Fruit fly (Drosophila melanogaster) whole organism, embryonic: Measurements from ENCODE around the gene CG15283.
A peak's percentile ranks its signal among the peaks of the same experiment; 100 is the strongest.

Source experiments
- Adf1 ChIP-seq: fragments of 200-800 bp; sonication (Bioruptor generic); IDR thresholded peaks from 2 replicates; pipeline ENCODE4 v1.3.6; 2022; ENCODE audit warnings: missing biosample characterization, missing genetic modification characterization
- Atf6 ChIP-seq: fragments of 200-800 bp; sonication (Bioruptor generic); IDR thresholded peaks from 2 replicates; pipeline ENCODE4 v1.3.6; 2022; ENCODE audit warnings: missing biosample characterization, missing genetic modification characterization
- B-H2 ChIP-seq: fragments of 200-800 bp; sonication (Bioruptor generic); optimal IDR thresholded peaks from 2 replicates; lab custom pipeline; 2018; ENCODE audit warnings: missing biosample characterization, mild to moderate bottlenecking, missing genetic modification characterization
- CG11456 ChIP-seq: fragments of 200-800 bp; sonication (Bioruptor generic); IDR thresholded peaks from 3 replicates; pipeline ENCODE4 v1.3.6; 2022; ENCODE audit warnings: missing biosample characterization, missing genetic modification characterization
- CG12769 ChIP-seq: fragments of 200-800 bp; sonication (Bioruptor generic); optimal IDR thresholded peaks from 2 replicates; lab custom pipeline; 2019; ENCODE audit warnings: missing biosample characterization, mild to moderate bottlenecking, missing genetic modification characterization, moderate library complexity
- CG15479 ChIP-seq: fragments of 200-800 bp; sonication (Bioruptor generic); optimal IDR thresholded peaks from 3 replicates; lab custom pipeline; 2019; ENCODE audit warnings: missing biosample characterization, mild to moderate bottlenecking, missing genetic modification characterization, moderate library complexity
- CG15514 ChIP-seq: fragments of 200-800 bp; sonication (Bioruptor generic); optimal IDR thresholded peaks from 3 replicates; lab custom pipeline; 2017; ENCODE audit warnings: missing biosample characterization, missing genetic modification characterization, mild to moderate bottlenecking, moderate library complexity, missing genetic modification reagents
- CG17912 ChIP-seq: fragments of 200-800 bp; sonication (Bioruptor generic); optimal IDR thresholded peaks from 2 replicates; lab custom pipeline; 2018; ENCODE audit warnings: missing biosample characterization, mild to moderate bottlenecking, missing genetic modification characterization
- CG2199 ChIP-seq: fragments of 200-800 bp; sonication (Bioruptor generic); IDR thresholded peaks from 3 replicates; pipeline ENCODE4 v1.3.6; 2022; ENCODE audit warnings: missing biosample characterization, missing genetic modification characterization
- CG3163 ChIP-seq: fragments of 200-800 bp; sonication (Bioruptor generic); optimal IDR thresholded peaks from 3 replicates; lab custom pipeline; 2016; ENCODE audit warnings: missing biosample characterization, missing genetic modification characterization
- CG4282 ChIP-seq: fragments of 200-800 bp; sonication (Bioruptor generic); optimal IDR thresholded peaks from 2 replicates; lab custom pipeline; 2016; ENCODE audit warnings: missing biosample characterization, missing genetic modification characterization
- CG4328 ChIP-seq: fragments of 200-800 bp; sonication (Bioruptor generic); optimal IDR thresholded peaks from 3 replicates; lab custom pipeline; 2017; ENCODE audit warnings: missing biosample characterization, missing genetic modification reagents, missing genetic modification characterization
- CG4424 ChIP-seq: fragments of 200-800 bp; sonication (Bioruptor generic); optimal IDR thresholded peaks from 3 replicates; lab custom pipeline; 2016; ENCODE audit warnings: missing biosample characterization, missing genetic modification characterization
- CG5245 ChIP-seq: fragments of 200-800 bp; sonication (Bioruptor generic); optimal IDR thresholded peaks from 3 replicates; lab custom pipeline; 2016; ENCODE audit warnings: missing biosample characterization, missing genetic modification characterization
- CG7786 ChIP-seq: fragments of 200-800 bp; sonication (Bioruptor generic); optimal IDR thresholded peaks from 2 replicates; lab custom pipeline; 2016; ENCODE audit warnings: missing biosample characterization, missing genetic modification characterization
- CG8290 ChIP-seq, 3 experiments: fragments of 200-800 bp; sonication (Bioruptor generic); optimal IDR thresholded peaks; 2 replicates each; lab custom pipeline; 2016 to 2019; ENCODE audit warnings: missing biosample characterization in 3 of 3, missing genetic modification characterization in 3 of 3, mild to moderate bottlenecking in 2 of 3, moderate library complexity in 1 of 3
- CG8765 ChIP-seq: fragments of 200-800 bp; sonication (Bioruptor generic); IDR thresholded peaks from 2 replicates; pipeline ENCODE4 v1.3.6; 2022; ENCODE audit warnings: missing biosample characterization, missing genetic modification characterization
- CG9797 ChIP-seq: fragments of 200-800 bp; sonication (Bioruptor generic); optimal IDR thresholded peaks from 3 replicates; lab custom pipeline; 2018; ENCODE audit warnings: missing biosample characterization, mild to moderate bottlenecking, missing genetic modification characterization
- CoRest ChIP-seq: fragments of 200-800 bp; sonication (Bioruptor generic); optimal IDR thresholded peaks from 3 replicates; lab custom pipeline; 2018; ENCODE audit warnings: missing biosample characterization, mild to moderate bottlenecking, missing genetic modification characterization, moderate library complexity
- H2.0 ChIP-seq: fragments of 200-800 bp; sonication (Bioruptor generic); IDR thresholded peaks from 2 replicates; pipeline ENCODE4 v1.3.6; 2022; ENCODE audit warnings: missing biosample characterization, missing genetic modification characterization
- Hr39 ChIP-seq: fragments of >200 bp; optimal IDR thresholded peaks from 2 replicates; lab custom pipeline; 2017
- Jarid2 ChIP-seq: fragments of 200-800 bp; sonication (Bioruptor generic); optimal IDR thresholded peaks from 3 replicates; lab custom pipeline; 2017; ENCODE audit warnings: mild to moderate bottlenecking, missing biosample characterization, missing genetic modification reagents, missing genetic modification characterization
- Nf-YB ChIP-seq: fragments of 200-800 bp; sonication (Bioruptor generic); optimal IDR thresholded peaks from 3 replicates; lab custom pipeline; 2019; ENCODE audit warnings: missing biosample characterization, mild to moderate bottlenecking, missing genetic modification characterization, moderate library complexity
- Side ChIP-seq: fragments of 200-800 bp; sonication (Bioruptor generic); optimal IDR thresholded peaks from 2 replicates; lab custom pipeline; 2016; ENCODE audit warnings: missing biosample characterization, missing genetic modification characterization
- Six4 ChIP-seq: fragments of 200-800 bp; sonication (Bioruptor generic); optimal IDR thresholded peaks from 2 replicates; lab custom pipeline; 2016; ENCODE audit warnings: missing biosample characterization, missing genetic modification characterization
- Sry-β ChIP-seq: fragments of 200-800 bp; sonication (Bioruptor generic); optimal IDR thresholded peaks from 2 replicates; lab custom pipeline; 2018; ENCODE audit warnings: missing biosample characterization, mild to moderate bottlenecking, missing genetic modification characterization, moderate library complexity
- TFAM ChIP-seq: fragments of 200-800 bp; sonication (Bioruptor generic); optimal IDR thresholded peaks from 2 replicates; lab custom pipeline; 2017; ENCODE audit warnings: missing biosample characterization, missing genetic modification characterization, inconsistent platforms
- ap ChIP-seq: fragments of 200-800 bp; sonication (Bioruptor generic); IDR thresholded peaks from 2 replicates; pipeline ENCODE4 v1.3.6; 2022; ENCODE audit warnings: missing biosample characterization, missing genetic modification characterization
- ato ChIP-seq: fragments of 200-800 bp; sonication (Bioruptor generic); IDR thresholded peaks from 2 replicates; pipeline ENCODE4 v1.3.6; 2022; ENCODE audit warnings: missing biosample characterization, missing genetic modification characterization; ENCODE audit not compliant: partially characterized antibody
- bowl ChIP-seq: fragments of 200-800 bp; sonication (Bioruptor generic); IDR thresholded peaks from 2 replicates; pipeline ENCODE4 v1.3.6; 2022; ENCODE audit warnings: missing biosample characterization, missing genetic modification characterization
- chif ChIP-seq, 2 experiments: fragments of 200-800 bp; sonication (Bioruptor generic); optimal IDR thresholded peaks; 3 replicates each; lab custom pipeline; 2016; ENCODE audit warnings: missing biosample characterization in 2 of 2, missing genetic modification characterization in 2 of 2
- crc ChIP-seq: fragments of 200-800 bp; sonication (Bioruptor generic); optimal IDR thresholded peaks from 2 replicates; lab custom pipeline; 2016; ENCODE audit warnings: missing biosample characterization, missing genetic modification characterization
- dan ChIP-seq: fragments of 200-800 bp; sonication (Bioruptor generic); IDR thresholded peaks from 2 replicates; pipeline ENCODE4 v1.3.6; 2022; ENCODE audit warnings: missing biosample characterization, missing genetic modification characterization
- exex ChIP-seq: fragments of 200-800 bp; sonication (Bioruptor generic); optimal IDR thresholded peaks from 4 replicates; lab custom pipeline; 2018; ENCODE audit warnings: missing biosample characterization, mild to moderate bottlenecking, missing genetic modification characterization, moderate library complexity
- fd102C ChIP-seq: fragments of 200-800 bp; sonication (Bioruptor generic); optimal IDR thresholded peaks from 2 replicates; lab custom pipeline; 2018; ENCODE audit warnings: missing biosample characterization, mild to moderate bottlenecking, missing genetic modification characterization, moderate library complexity
- fru ChIP-seq: fragments of >200 bp; optimal IDR thresholded peaks from 2 replicates; lab custom pipeline; 2017
- gem ChIP-seq: fragments of 200-800 bp; sonication (Bioruptor generic); optimal IDR thresholded peaks from 2 replicates; lab custom pipeline; 2019; ENCODE audit warnings: missing biosample characterization, mild to moderate bottlenecking, missing genetic modification characterization, moderate library complexity
- grau ChIP-seq: fragments of 200-800 bp; optimal IDR thresholded peaks from 3 replicates; lab custom pipeline; 2019; ENCODE audit warnings: missing biosample characterization, mild to moderate bottlenecking, missing genetic modification characterization, moderate library complexity
- grn ChIP-seq: fragments of 200-800 bp; sonication (Bioruptor generic); optimal IDR thresholded peaks from 3 replicates; lab custom pipeline; 2017; ENCODE audit warnings: missing biosample characterization, missing genetic modification characterization
- gsb ChIP-seq: fragments of 200-800 bp; sonication (Bioruptor generic); IDR thresholded peaks from 2 replicates; pipeline ENCODE4 v1.3.6; 2022; ENCODE audit warnings: missing biosample characterization, missing genetic modification characterization
- hbn ChIP-seq: fragments of 200-800 bp; sonication (Bioruptor generic); IDR thresholded peaks from 2 replicates; pipeline ENCODE4 v1.3.6; 2022; ENCODE audit warnings: missing biosample characterization, missing genetic modification characterization; ENCODE audit not compliant: partially characterized antibody
- hkb ChIP-seq, 2 experiments: fragments of 200-800 bp in 1 of 2; fragments of >200 bp in 1 of 2; sonication (Bioruptor generic) in 1 of 2; IDR thresholded peaks in 1 of 2; optimal IDR thresholded peaks in 1 of 2; 2 replicates each; pipeline versions ENCODE4 v1.3.6 to Lab custom; 2017 to 2022; ENCODE audit warnings: missing biosample characterization in 1 of 2, missing genetic modification characterization in 1 of 2
- jigr1 ChIP-seq: fragments of 200-800 bp; sonication (Bioruptor generic); IDR thresholded peaks from 3 replicates; pipeline ENCODE4 v1.3.6; 2022; ENCODE audit warnings: missing biosample characterization, missing genetic modification characterization
- ken ChIP-seq: fragments of 200-800 bp; sonication (Bioruptor generic); IDR thresholded peaks from 3 replicates; pipeline ENCODE4 v1.3.6; 2022; ENCODE audit warnings: missing biosample characterization, missing genetic modification characterization
- lilli ChIP-seq: fragments of 200-800 bp; sonication (Bioruptor generic); optimal IDR thresholded peaks from 3 replicates; lab custom pipeline; 2016; ENCODE audit warnings: missing biosample characterization, missing genetic modification characterization
- nerfin-2 ChIP-seq: fragments of 200-800 bp; sonication (Bioruptor generic); IDR thresholded peaks from 2 replicates; pipeline ENCODE4 v1.3.6; 2022; ENCODE audit warnings: missing biosample characterization, missing genetic modification characterization; ENCODE audit not compliant: partially characterized antibody
- nom ChIP-seq: fragments of 200-800 bp; sonication (Bioruptor generic); optimal IDR thresholded peaks from 2 replicates; lab custom pipeline; 2017; ENCODE audit warnings: missing biosample characterization, missing genetic modification characterization, mild to moderate bottlenecking, moderate library complexity, missing genetic modification reagents
- psq ChIP-seq: fragments of 200-800 bp; sonication (Bioruptor generic); optimal IDR thresholded peaks from 2 replicates; lab custom pipeline; 2017; ENCODE audit warnings: missing biosample characterization, missing genetic modification characterization
- sens ChIP-seq: fragments of 200-800 bp; sonication (Bioruptor generic); peaks from one replicate; lab custom pipeline; 2016; ENCODE audit warnings: missing biosample characterization, missing genetic modification characterization
- slbo ChIP-seq: fragments of 200-800 bp; sonication (Bioruptor generic); IDR thresholded peaks from 2 replicates; pipeline ENCODE4 v1.3.6; 2022; ENCODE audit warnings: missing biosample characterization, missing genetic modification characterization
- slou ChIP-seq: fragments of 200-800 bp; sonication (Bioruptor generic); optimal IDR thresholded peaks from 3 replicates; lab custom pipeline; 2016; ENCODE audit warnings: missing biosample characterization, missing genetic modification characterization

The CG15283 gene

dm6 chr2L:14410331-14410730 lies 40.4 kb downstream of the CG15283 start (continued):
- no peak for TF ChIP-seq bowl (GFP tag; lab: Robert Waterston, UW)
- TF ChIP-seq slou (GFP tag; lab: Kevin White, UChicago) = no peak
- TF ChIP-seq CG5245 = no peak
- peak; percentile 78 for TF ChIP-seq Adf1 (GFP tag; lab: Robert Waterston, UW)
- no peak for TF ChIP-seq Sry-β (GFP tag; lab: Kevin White, UChicago)
- TF ChIP-seq ato = 0 out of 2 replicates have a peak, but pooled peaks have one; percentile 24
- TF ChIP-seq CG4282 = no peak
- TF ChIP-seq CG15479 (GFP tag; lab: Kevin White, UChicago) = no peak
- peak; percentile 73 for TF ChIP-seq B-H2 (GFP tag; lab: Kevin White, UChicago)
- TF ChIP-seq hkb (optimal IDR thresholded peaks at IDR 0.05; lab: Kevin White, UChicago) = no peak
- no peak for TF ChIP-seq hkb (GFP tag; IDR thresholded peaks at IDR 0.05; lab: Robert Waterston, UW)
- no peak for TF ChIP-seq hbn (GFP tag; lab: Robert Waterston, UW)
- no peak for TF ChIP-seq CG4424 (GFP tag; lab: Kevin White, UChicago)
- no peak for TF ChIP-seq CG8290 (GFP tag; optimal IDR thresholded peaks at IDR 0.05; lab: Kevin White, UChicago)
- peak in 1 of 2 experiments; percentile 54 for TF ChIP-seq CG8290 (tag; optimal IDR thresholded peaks at IDR 0.05; lab: Kevin White, UChicago)
- TF ChIP-seq Hr39 = no peak
- no peak for TF ChIP-seq gem (tag; lab: Kevin White, UChicago)
- TF ChIP-seq slbo (GFP tag; lab: Robert Waterston, UW) = no peak
- TF ChIP-seq sens (GFP tag; lab: Kevin White, UChicago) = peak; percentile 41
- peak; percentile 35 for TF ChIP-seq CG17912 (GFP tag; lab: Kevin White, UChicago)
- no peak for TF ChIP-seq fd102C (GFP tag; lab: Kevin White, UChicago)
- TF ChIP-seq Jarid2 (GFP tag; lab: Kevin White, UChicago) = no peak
- TF ChIP-seq grau = no peak
- TF ChIP-seq dan (GFP tag; lab: Robert Waterston, UW) = no peak
- TF ChIP-seq nerfin-2 (GFP tag; lab: Robert Waterston, UW) = 0 out of 2 replicates have a peak, but pooled peaks have one; percentile 11
- no peak for TF ChIP-seq H2.0 (GFP tag; lab: Robert Waterston, UW)
- TF ChIP-seq fru = no peak
- TF ChIP-seq CG11456 (GFP tag; lab: Robert Waterston, UW) = no peak
- TF ChIP-seq CG4328 (GFP tag; lab: Kevin White, UChicago) = no peak
- TF ChIP-seq crc (GFP tag; lab: Kevin White, UChicago) = no peak
- TF ChIP-seq CG9797 (GFP tag; lab: Kevin White, UChicago) = no peak
- TF ChIP-seq ken = no peak
- no peak for TF ChIP-seq CG3163
- no peak for TF ChIP-seq CG7786
- no peak for TF ChIP-seq ap (GFP tag; lab: Robert Waterston, UW)
- peak; percentile 58 for TF ChIP-seq CoRest (tag; lab: Kevin White, UChicago)
- peak; percentile 76 for TF ChIP-seq CG12769 (tag; lab: Kevin White, UChicago)
- no peak for TF ChIP-seq CG8765 (GFP tag; lab: Robert Waterston, UW)
- TF ChIP-seq TFAM = no peak
- no peak for TF ChIP-seq lilli (GFP tag; lab: Kevin White, UChicago)
- TF ChIP-seq CG2199 (GFP tag; lab: Robert Waterston, UW) = 0 out of 3 replicates have a peak, but pooled peaks have one; percentile 25
- no peak for TF ChIP-seq gsb
- TF ChIP-seq psq (GFP tag; lab: Kevin White, UChicago) = no peak
- TF ChIP-seq grn (GFP tag; lab: Kevin White, UChicago) = no peak
- TF ChIP-seq Side (GFP tag; lab: Kevin White, UChicago) = no peak
- no peak for TF ChIP-seq CG15514
- TF ChIP-seq jigr1 = no peak
- TF ChIP-seq chif (GFP tag; optimal IDR thresholded peaks at IDR 0.05; lab: Kevin White, UChicago) = no peak
- TF ChIP-seq Nf-YB (GFP tag; lab: Kevin White, UChicago) = peak; percentile 98
- TF ChIP-seq Six4 (GFP tag; lab: Kevin White, UChicago) = no peak
- peak; percentile 11 for TF ChIP-seq nom (GFP tag; lab: Kevin White, UChicago)
- TF ChIP-seq Atf6 (GFP tag; lab: Robert Waterston, UW) = peak; percentile 39; the same call in 1 of the 2 replicates
- peak; percentile 20 for TF ChIP-seq exex
